Fruit fly (Drosophila melanogaster): ENCODE results near the gene tipE.

- TF ChIP-seq pan (optimal IDR thresholded peaks at IDR 0.05) (no peak), psq (optimal IDR thresholded peaks at IDR 0.05) (no peak)
Measured at dm6 chr3L:4184563-4184962, 3.7 kb upstream of the tipE start, which contains the start of gene Teh3.
